Worm (Caenorhabditis elegans) whole organism, L3 larva: Measurements from ENCODE around the gene lido-10.

Source experiments
- R02D3.7 ChIP-seq: fragments of 150-350 bp; optimal IDR thresholded peaks from 2 replicates; lab custom pipeline; 2014; ENCODE audit warnings: missing biosample characterization, missing genetic modification characterization
- ZK546.5 ChIP-seq: sonication (generic microtip); optimal IDR thresholded peaks from 2 replicates; lab custom pipeline; 2017; ENCODE audit warnings: missing biosample characterization, missing genetic modification characterization
- aly-2 ChIP-seq: fragments of 150-350 bp; optimal IDR thresholded peaks from 2 replicates; lab custom pipeline; 2014; ENCODE audit warnings: missing biosample characterization, missing genetic modification characterization
- ama-1 ChIP-seq: fragments of 150-350 bp; optimal IDR thresholded peaks from 2 replicates; lab custom pipeline; 2018
- ceh-16 ChIP-seq: sonication (generic microtip); optimal IDR thresholded peaks from 2 replicates; lab custom pipeline; 2017; ENCODE audit warnings: missing biosample characterization, missing genetic modification characterization
- ceh-28 ChIP-seq: fragments of 150-350 bp; optimal IDR thresholded peaks from 2 replicates; lab custom pipeline; 2014; ENCODE audit warnings: missing biosample characterization, missing genetic modification reagents, missing genetic modification characterization
- ceh-82 ChIP-seq: fragments of 150-350 bp; optimal IDR thresholded peaks from 2 replicates; lab custom pipeline; 2014; ENCODE audit warnings: missing biosample characterization, missing genetic modification characterization
- ceh-9 ChIP-seq: sonication (generic microtip); optimal IDR thresholded peaks from 2 replicates; lab custom pipeline; 2018; ENCODE audit warnings: missing biosample characterization, missing genetic modification characterization
- daf-12 ChIP-seq: fragments of 150-350 bp; optimal IDR thresholded peaks from 2 replicates; lab custom pipeline; 2014; ENCODE audit warnings: missing biosample characterization, missing genetic modification reagents, missing genetic modification characterization
- egl-27 ChIP-seq: sonication (generic microtip); optimal IDR thresholded peaks from 4 replicates; lab custom pipeline; 2017; ENCODE audit warnings: missing biosample characterization, missing genetic modification reagents, missing genetic modification characterization
- egl-5 ChIP-seq: fragments of 150-350 bp; optimal IDR thresholded peaks from 2 replicates; lab custom pipeline; 2017; ENCODE audit warnings: missing biosample characterization, missing genetic modification reagents, missing genetic modification characterization, inconsistent platforms
- elt-1 ChIP-seq: fragments of 150-350 bp; optimal IDR thresholded peaks from 2 replicates; lab custom pipeline; 2014; ENCODE audit warnings: missing biosample characterization, missing genetic modification characterization
- elt-3 ChIP-seq, 3 experiments: fragments of 150-350 bp in 1 of 3; sonication (generic microtip) in 2 of 3; optimal IDR thresholded peaks; 2 replicates in 2 of 3; 4 replicates in 1 of 3; lab custom pipeline; 2014 to 2017; ENCODE audit warnings: missing biosample characterization in 3 of 3, missing genetic modification characterization in 3 of 3
- eor-1 ChIP-seq, 2 experiments: fragments of 150-350 bp; optimal IDR thresholded peaks; 2 replicates each; lab custom pipeline; 2014 to 2018; ENCODE audit warnings: missing biosample characterization in 2 of 2, missing genetic modification characterization in 2 of 2
- fkh-10 ChIP-seq: sonication (generic microtip); optimal IDR thresholded peaks from 2 replicates; lab custom pipeline; 2017; ENCODE audit warnings: missing biosample characterization, missing genetic modification reagents, missing genetic modification characterization
- fkh-2 ChIP-seq: fragments of 150-350 bp; optimal IDR thresholded peaks from 2 replicates; lab custom pipeline; 2014; ENCODE audit warnings: missing biosample characterization, missing genetic modification reagents, missing genetic modification characterization
- hmg-11 ChIP-seq: sonication (generic microtip); optimal IDR thresholded peaks from 2 replicates; lab custom pipeline; 2016; ENCODE audit warnings: missing genetic modification characterization, missing compliant biosample characterization
- jun-1 ChIP-seq: fragments of 150-350 bp; optimal IDR thresholded peaks from 2 replicates; lab custom pipeline; 2014; ENCODE audit warnings: missing biosample characterization, missing genetic modification reagents, missing genetic modification characterization
- lin-15B ChIP-seq: fragments of 150-350 bp; optimal IDR thresholded peaks from 2 replicates; lab custom pipeline; 2014; ENCODE audit warnings: missing biosample characterization, missing genetic modification characterization
- lin-39 ChIP-seq: fragments of 150-350 bp; optimal IDR thresholded peaks from 2 replicates; lab custom pipeline; 2018; ENCODE audit warnings: missing biosample characterization, missing genetic modification reagents, missing genetic modification characterization
- lsy-12 ChIP-seq: sonication (generic microtip); optimal IDR thresholded peaks from 2 replicates; lab custom pipeline; 2016; ENCODE audit warnings: mild to moderate bottlenecking, missing genetic modification characterization, missing compliant biosample characterization
- mml-1 ChIP-seq: fragments of 150-350 bp; sonication (generic microtip); optimal IDR thresholded peaks from 3 replicates; lab custom pipeline; 2014; ENCODE audit warnings: missing biosample characterization, missing genetic modification characterization
- nhr-11 ChIP-seq: fragments of 150-350 bp; optimal IDR thresholded peaks from 2 replicates; lab custom pipeline; 2014; ENCODE audit warnings: missing biosample characterization, missing genetic modification characterization
- nhr-12 ChIP-seq: fragments of 150-350 bp; optimal IDR thresholded peaks from 2 replicates; lab custom pipeline; 2014; ENCODE audit warnings: missing biosample characterization, missing genetic modification characterization
- nhr-23 ChIP-seq: fragments of 150-350 bp; optimal IDR thresholded peaks from 2 replicates; lab custom pipeline; 2014; ENCODE audit warnings: missing biosample characterization, missing genetic modification reagents, missing genetic modification characterization
- nhr-237 ChIP-seq: fragments of 150-350 bp; optimal IDR thresholded peaks from 2 replicates; lab custom pipeline; 2014; ENCODE audit warnings: missing biosample characterization, missing genetic modification characterization
- nhr-25 ChIP-seq: sonication (generic microtip); optimal IDR thresholded peaks from 2 replicates; lab custom pipeline; 2017; ENCODE audit warnings: missing biosample characterization, missing genetic modification characterization
- nhr-28 ChIP-seq: fragments of 150-350 bp; optimal IDR thresholded peaks from 2 replicates; lab custom pipeline; 2014; ENCODE audit warnings: missing biosample characterization, missing genetic modification characterization
- nhr-43 ChIP-seq: sonication (generic microtip); optimal IDR thresholded peaks from 2 replicates; lab custom pipeline; 2016; ENCODE audit warnings: mild to moderate bottlenecking, missing genetic modification characterization, missing compliant biosample characterization; ENCODE audit not compliant: poor library complexity, severe bottlenecking
- nhr-67 ChIP-seq: fragments of 150-350 bp; optimal IDR thresholded peaks from 2 replicates; lab custom pipeline; 2014; ENCODE audit warnings: missing biosample characterization, missing genetic modification characterization
- pha-4 ChIP-seq: fragments of 150-350 bp; optimal IDR thresholded peaks from 2 replicates; lab custom pipeline; 2014; ENCODE audit warnings: missing biosample characterization, missing genetic modification reagents, missing genetic modification characterization
- pqm-1 ChIP-seq: fragments of 150-350 bp; optimal IDR thresholded peaks from 2 replicates; lab custom pipeline; 2017; ENCODE audit warnings: missing biosample characterization, missing genetic modification characterization, inconsistent platforms
- sea-2 ChIP-seq: fragments of 150-350 bp; sonication (generic microtip); optimal IDR thresholded peaks from 4 replicates; lab custom pipeline; 2014; ENCODE audit warnings: missing biosample characterization, missing genetic modification reagents, missing genetic modification characterization
- skn-1 ChIP-seq: fragments of 150-350 bp; optimal IDR thresholded peaks from 2 replicates; lab custom pipeline; 2014; ENCODE audit warnings: missing biosample characterization, missing genetic modification characterization
- snpc-4 ChIP-seq: fragments of 150-350 bp; optimal IDR thresholded peaks from 2 replicates; lab custom pipeline; 2014; ENCODE audit warnings: missing biosample characterization, missing genetic modification characterization
- tbx-2 ChIP-seq: sonication (generic microtip); optimal IDR thresholded peaks from 2 replicates; lab custom pipeline; 2016; ENCODE audit warnings: mild to moderate bottlenecking, missing genetic modification characterization, missing compliant biosample characterization
- unc-39 ChIP-seq: sonication (generic microtip); optimal IDR thresholded peaks from 4 replicates; lab custom pipeline; 2017; ENCODE audit warnings: missing biosample characterization, missing genetic modification characterization
- unc-62 ChIP-seq: fragments of 150-350 bp; sonication (generic microtip); optimal IDR thresholded peaks from 4 replicates; lab custom pipeline; 2014; ENCODE audit warnings: missing biosample characterization, missing genetic modification reagents, missing genetic modification characterization
- zag-1 ChIP-seq: fragments of 150-350 bp; optimal IDR thresholded peaks from 2 replicates; lab custom pipeline; 2014; ENCODE audit warnings: missing biosample characterization, missing genetic modification characterization
- ztf-4 ChIP-seq: fragments of 150-350 bp; optimal IDR thresholded peaks from 2 replicates; lab custom pipeline; 2014; ENCODE audit warnings: missing biosample characterization, missing genetic modification characterization

The lido-10 gene

DNA sequence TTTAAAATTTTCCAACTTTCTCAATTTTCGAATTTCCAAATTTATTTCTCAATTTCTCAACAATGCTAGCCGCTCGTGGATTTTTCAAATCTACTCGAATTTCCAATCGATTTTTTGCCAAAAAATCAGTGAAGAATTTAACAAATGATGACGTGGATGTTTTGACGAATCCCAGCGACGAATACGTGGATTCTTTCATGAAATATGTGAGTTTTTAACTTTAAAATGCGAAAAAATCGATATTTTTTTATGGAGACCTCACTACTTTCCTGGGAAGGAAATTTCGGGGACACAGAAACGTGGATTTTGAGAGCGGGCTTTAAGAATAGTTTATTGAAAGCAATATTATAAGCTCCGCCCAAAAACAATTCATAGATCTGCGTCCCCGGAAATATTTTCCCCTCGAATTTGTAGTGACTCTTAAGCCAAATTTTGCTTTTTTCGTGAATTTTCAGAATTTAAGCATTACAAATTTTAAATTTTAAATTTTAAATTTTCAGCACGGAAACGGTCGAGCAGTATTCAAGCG is 10.7 kb upstream of the lido-10 start, which contains the start of gene K08A2.2:
TSS of gene K08A2.2 (plus strand) at position 51 of the 529 bp plus-strand sequence.
- TF ChIP-seq elt-3 (tag; optimal IDR thresholded peaks at IDR 0.05; lab: Kevin White, UChicago) (no peak), lin-39 (tag; lab: Kevin White, UChicago) (no peak), ceh-28 (tag; lab: Kevin White, UChicago) (no peak), unc-62 (GFP tag; lab: Kevin White, UChicago) (no peak), lin-15B (tag; lab: Kevin White, UChicago) (no peak), ceh-9 (tag; lab: Kevin White, UChicago) (no peak), zag-1 (tag; lab: Kevin White, UChicago) (no peak), elt-1 (tag; lab: Kevin White, UChicago) (no peak), egl-5 (tag; lab: Kevin White, UChicago) (no peak), R02D3.7 (tag; lab: Kevin White, UChicago) (no peak), nhr-43 (tag; lab: Kevin White, UChicago) (no peak), unc-39 (no peak), tbx-2 (tag; lab: Kevin White, UChicago) (no peak), aly-2 (tag; lab: Kevin White, UChicago) (no peak), snpc-4 (tag; lab: Kevin White, UChicago) (no peak)

DNA sequence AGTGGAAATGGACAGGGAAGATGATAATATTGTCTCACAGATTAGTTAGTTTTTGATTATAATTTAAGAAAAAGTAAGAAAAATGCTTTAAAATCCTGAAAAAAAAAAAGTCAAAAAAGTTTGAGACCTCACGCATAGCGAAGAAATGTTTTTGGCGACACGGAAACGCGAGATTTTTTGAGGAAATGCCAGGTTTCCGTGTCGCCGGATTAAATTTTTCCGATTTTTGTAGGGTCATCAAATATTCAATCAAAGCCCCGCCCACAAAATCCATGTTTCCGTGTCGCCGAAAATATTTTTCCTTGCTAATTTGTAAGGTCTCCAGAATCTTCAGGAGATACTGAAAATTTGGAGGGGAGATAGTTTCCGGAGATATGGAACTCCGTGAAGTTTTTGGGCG is 10.0 kb upstream of the lido-10 start:
- TF ChIP-seq nhr-25 (tag; lab: Kevin White, UChicago) = no peak
- TF ChIP-seq elt-3 (tag; optimal IDR thresholded peaks at IDR 0.05; lab: Kevin White, UChicago) = no peak
- TF ChIP-seq ama-1 (lab: Kevin White, UChicago) = no peak
- no peak for TF ChIP-seq fkh-2
- no peak for TF ChIP-seq nhr-12 (tag; lab: Kevin White, UChicago)
- TF ChIP-seq ceh-28 (tag; lab: Kevin White, UChicago) = no peak
- TF ChIP-seq skn-1 (tag; lab: Kevin White, UChicago) = no peak
- TF ChIP-seq eor-1 (tag; optimal IDR thresholded peaks at IDR 0.05; lab: Kevin White, UChicago) = no peak
- no peak for TF ChIP-seq unc-39
- no peak for TF ChIP-seq nhr-23
- no peak for TF ChIP-seq fkh-10 (GFP tag; lab: Kevin White, UChicago)
- TF ChIP-seq lsy-12 (tag; lab: Kevin White, UChicago) = no peak
- no peak for TF ChIP-seq snpc-4 (tag; lab: Kevin White, UChicago)
- no peak for TF ChIP-seq lin-39 (tag; lab: Kevin White, UChicago)
- no peak for TF ChIP-seq R02D3.7 (tag; lab: Kevin White, UChicago)
- no peak for TF ChIP-seq sea-2 (GFP tag; lab: Kevin White, UChicago)
- TF ChIP-seq daf-12 (tag; lab: Kevin White, UChicago) = no peak
- TF ChIP-seq egl-5 (tag; lab: Kevin White, UChicago) = no peak
- TF ChIP-seq ceh-16 (tag; lab: Kevin White, UChicago) = no peak

DNA sequence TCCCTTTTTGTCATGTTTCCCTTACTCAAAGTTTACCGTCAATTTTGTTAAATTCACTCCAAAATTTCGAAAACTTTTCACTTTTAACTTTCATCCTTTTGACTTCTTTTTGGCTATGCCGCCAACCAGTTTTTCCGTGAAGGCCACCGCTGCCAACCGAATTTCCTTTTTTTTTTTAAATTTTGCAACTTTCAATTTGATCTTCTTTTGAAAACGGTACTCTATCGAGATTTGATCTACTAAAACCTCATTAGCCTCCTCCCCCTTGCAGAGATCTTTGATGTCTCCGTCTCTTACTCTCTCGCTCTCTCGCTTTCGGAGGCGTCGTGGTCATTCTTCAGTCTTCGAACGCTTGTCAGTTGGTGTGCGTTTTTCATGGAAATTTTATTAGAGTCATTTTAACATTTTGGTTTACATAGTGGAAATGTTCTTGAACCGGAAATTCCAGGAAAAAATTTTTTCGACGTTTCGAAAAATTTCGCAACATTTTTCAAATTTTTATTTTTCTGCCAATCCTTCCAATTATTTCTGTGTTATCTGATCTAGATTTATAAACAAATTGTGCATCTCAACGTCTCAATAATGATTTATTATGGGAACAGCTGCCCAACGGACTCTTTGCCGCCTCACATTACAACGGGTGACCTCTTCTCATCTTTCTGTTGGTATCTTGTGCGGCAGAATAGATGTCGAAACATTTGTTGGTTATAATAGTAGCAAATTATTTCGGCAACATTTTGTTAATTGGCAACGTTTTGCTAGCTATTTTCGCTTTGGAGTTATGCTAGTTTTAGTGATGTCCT is 7.5 kb upstream of the lido-10 start:
- no peak for TF ChIP-seq mml-1 (tag; lab: Kevin White, UChicago)
- no peak for TF ChIP-seq elt-3 (tag; optimal IDR thresholded peaks at IDR 0.05; lab: Kevin White, UChicago)
- no peak for TF ChIP-seq hmg-11 (tag; lab: Kevin White, UChicago)
- TF ChIP-seq nhr-25 (tag; lab: Kevin White, UChicago) = peak; percentile 6
- no peak for TF ChIP-seq egl-27 (tag; lab: Kevin White, UChicago)
- TF ChIP-seq ztf-4 (tag; lab: Kevin White, UChicago) = no peak
- no peak for TF ChIP-seq tbx-2 (tag; lab: Kevin White, UChicago)
- no peak for TF ChIP-seq pqm-1 (tag; lab: Kevin White, UChicago)
- TF ChIP-seq elt-1 (tag; lab: Kevin White, UChicago) = peak; percentile 7
- TF ChIP-seq, all 47 proteins: peak for 2

ce11 chrII:2996721-2997120 is 5.6 kb upstream of the lido-10 start, which contains the start of gene lido-8:
lido-8 (plus strand) TSS chrII:2997021.
- TF ChIP-seq eor-1 (tag; optimal IDR thresholded peaks at IDR 0.05; lab: Kevin White, UChicago) (no peak), nhr-11 (tag; lab: Kevin White, UChicago) (no peak), tbx-2 (tag; lab: Kevin White, UChicago) (no peak), lsy-12 (tag; lab: Kevin White, UChicago) (no peak), jun-1 (tag; lab: Kevin White, UChicago) (no peak), nhr-67 (tag; lab: Kevin White, UChicago) (no peak), R02D3.7 (tag; lab: Kevin White, UChicago) (no peak), nhr-28 (tag; lab: Kevin White, UChicago) (no peak), pha-4 (no peak), elt-1 (tag; lab: Kevin White, UChicago) (no peak), nhr-25 (tag; lab: Kevin White, UChicago) (no peak), mml-1 (tag; lab: Kevin White, UChicago) (no peak), sea-2 (GFP tag; lab: Kevin White, UChicago) (no peak), ZK546.5 (tag; lab: Kevin White, UChicago) (no peak), ceh-82 (tag; lab: Kevin White, UChicago) (no peak), nhr-237 (no peak)
- TF ChIP-seq, all 47 proteins: peak for 0
